Worm (Caenorhabditis elegans): ENCODE measurements around the gene wip-1.

DNA sequence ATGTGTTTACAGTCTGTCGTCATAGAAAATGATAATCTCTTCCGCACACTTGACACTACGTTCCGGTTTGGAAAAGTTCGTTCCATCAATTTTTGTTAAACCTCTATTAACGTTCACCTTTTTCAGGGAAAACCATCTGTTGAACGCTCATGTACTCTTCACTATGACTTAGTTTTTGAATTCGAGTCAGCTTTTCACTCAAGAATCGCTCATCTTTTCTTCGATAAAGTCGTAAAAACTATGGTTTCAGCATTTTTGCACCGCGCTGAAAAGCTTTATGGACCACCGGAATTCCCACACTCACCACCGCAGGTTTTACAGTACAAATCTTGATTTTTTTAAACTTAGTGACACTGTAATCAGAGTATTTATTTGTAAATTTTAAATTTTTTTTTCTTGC is 5.2 kb downstream of the wip-1 start:
- TF ChIP-seq ceh-39 (tag; optimal IDR thresholded peaks at IDR 0.05) (no peak), lin-13 (tag; optimal IDR thresholded peaks at IDR 0.05) (no peak), nhr-12 (tag; optimal IDR thresholded peaks at IDR 0.05) (no peak), ham-2 (GFP tag; optimal IDR thresholded peaks at IDR 0.05) (no peak), sptf-1 (tag; optimal IDR thresholded peaks at IDR 0.05) (no peak), nhr-237 (tag; optimal IDR thresholded peaks at IDR 0.05) (no peak), sem-2 (GFP tag; optimal IDR thresholded peaks at IDR 0.05) (no peak), pha-4 (tag; optimal IDR thresholded peaks at IDR 0.05) (no peak), ztf-11 (tag; optimal IDR thresholded peaks at IDR 0.05) (no peak), nhr-28 (tag; optimal IDR thresholded peaks at IDR 0.05) (no peak), unc-39 (tag; optimal IDR thresholded peaks at IDR 0.05) (no peak), elt-3 (tag; optimal IDR thresholded peaks at IDR 0.05) (no peak), blmp-1 (tag; optimal IDR thresholded peaks at IDR 0.05) (no peak)

Measured in whole organism, mixed stage, embryonic.